Worm (Caenorhabditis elegans) whole organism, L4/young adult: ENCODE results near the gene C06C3.3.

Experiments used
- W03F9.2 ChIP-seq: fragments of 150-350 bp; optimal IDR thresholded peaks from 2 replicates; lab custom pipeline; 2014; ENCODE audit warnings: missing biosample characterization, missing genetic modification characterization
- him-1 ChIP-seq: sonication (generic microtip); optimal IDR thresholded peaks from 2 replicates; lab custom pipeline; 2016; ENCODE audit warnings: missing genotype, missing genetic modification reagents, missing genetic modification characterization, missing compliant biosample characterization

ce11 chrII:9421969-9422368, 49.7 kb upstream of the C06C3.3 start, which contains the start of gene M176.11:
- TF ChIP-seq him-1 (no peak), W03F9.2 (tag; lab: Kevin White, UChicago) (no peak)
